Worm (Caenorhabditis elegans) whole organism, young adult: ENCODE data around the gene gcs-1.

ENCODE experiments used
- B0261.1 ChIP-seq: sonication (generic microtip); optimal IDR thresholded peaks from 2 replicates; lab custom pipeline; 2016; ENCODE audit warnings: mild to moderate bottlenecking, missing genetic modification characterization, moderate library complexity, missing compliant biosample characterization
- F52B5.7 ChIP-seq: sonication (generic microtip); optimal IDR thresholded peaks from 2 replicates; lab custom pipeline; 2016; ENCODE audit warnings: mild to moderate bottlenecking, missing genetic modification characterization, missing compliant biosample characterization
- K11D2.4 ChIP-seq: fragments of 200-800 bp; sonication (Bioruptor generic); IDR thresholded peaks from 2 replicates; pipeline ENCODE4 v1.3.6; 2022; ENCODE audit warnings: missing genetic modification reagents, missing genetic modification characterization, missing compliant biosample characterization
- K12H6.12 ChIP-seq: fragments of 200-800 bp; sonication (Bioruptor generic); optimal IDR thresholded peaks from 2 replicates; lab custom pipeline; 2018; ENCODE audit warnings: mild to moderate bottlenecking, missing genetic modification characterization, missing compliant biosample characterization
- Y56A3A.18 ChIP-seq: fragments of 200-800 bp; sonication (Bioruptor generic); IDR thresholded peaks from 2 replicates; pipeline ENCODE4 v1.3.6; 2022; ENCODE audit warnings: missing genetic modification reagents, missing genetic modification characterization, missing compliant biosample characterization
- Y67H2A.10 ChIP-seq: fragments of 200-800 bp; sonication (Bioruptor generic); conservative IDR thresholded peaks from 2 replicates; pipeline ENCODE4 v1.3.6; 2022; ENCODE audit warnings: missing genetic modification reagents, missing genetic modification characterization, missing compliant biosample characterization
- akir-1 ChIP-seq: fragments of 200-800 bp; sonication (Bioruptor generic); optimal IDR thresholded peaks from 2 replicates; lab custom pipeline; 2018; ENCODE audit warnings: mild to moderate bottlenecking, missing genetic modification characterization, moderate library complexity, missing compliant biosample characterization
- ama-1 ChIP-seq, 3 experiments: fragments of 150-350 bp in 1 of 3; sonication (generic microtip) in 2 of 3; optimal IDR thresholded peaks; 2 replicates each; lab custom pipeline; 2014 to 2018; ENCODE audit warnings: missing biosample characterization in 2 of 3, missing genetic modification characterization in 2 of 3, missing genetic modification reagents in 2 of 3
- athp-1 ChIP-seq: sonication (generic microtip); optimal IDR thresholded peaks from 2 replicates; lab custom pipeline; 2017; ENCODE audit warnings: mild to moderate bottlenecking, missing genetic modification characterization, missing compliant biosample characterization
- attf-5 ChIP-seq: fragments of 200-800 bp; sonication (Bioruptor generic); optimal IDR thresholded peaks from 2 replicates; lab custom pipeline; 2018; ENCODE audit warnings: mild to moderate bottlenecking, missing genetic modification characterization, missing compliant biosample characterization
- attf-6 ChIP-seq: fragments of 200-800 bp; sonication (Bioruptor generic); IDR thresholded peaks from 2 replicates; pipeline ENCODE4 v1.3.6; 2022; ENCODE audit warnings: missing genetic modification reagents, missing genetic modification characterization, missing compliant biosample characterization
- bed-2 ChIP-seq: fragments of 200-800 bp; sonication (Bioruptor generic); IDR thresholded peaks from 2 replicates; pipeline ENCODE4 v1.3.6; 2022; ENCODE audit warnings: missing genetic modification reagents, missing genetic modification characterization, missing compliant biosample characterization
- cebp-2 ChIP-seq: fragments of 200-800 bp; sonication (Bioruptor generic); IDR thresholded peaks from 2 replicates; pipeline ENCODE4 v1.3.6; 2022; ENCODE audit warnings: missing genetic modification characterization, missing compliant biosample characterization
- ceh-100 ChIP-seq: fragments of 200-800 bp; sonication (Bioruptor generic); IDR thresholded peaks from 2 replicates; pipeline ENCODE4 v1.3.6; 2022; ENCODE audit warnings: missing genetic modification reagents, missing genetic modification characterization, missing compliant biosample characterization
- ceh-40 ChIP-seq: fragments of 200-800 bp; sonication (Bioruptor generic); IDR thresholded peaks from 2 replicates; pipeline ENCODE4 v1.3.6; 2022; ENCODE audit warnings: missing genetic modification characterization, missing compliant biosample characterization
- ceh-58 ChIP-seq: fragments of 200-800 bp; sonication (Bioruptor generic); IDR thresholded peaks from 2 replicates; pipeline ENCODE4 v1.3.6; 2022; ENCODE audit warnings: missing genetic modification characterization, missing compliant biosample characterization
- ceh-91 ChIP-seq: fragments of 200-800 bp; sonication (Bioruptor generic); IDR thresholded peaks from 2 replicates; pipeline ENCODE4 v1.3.6; 2022; ENCODE audit warnings: missing genetic modification reagents, missing genetic modification characterization, missing compliant biosample characterization
- chd-7 ChIP-seq: sonication (generic microtip); optimal IDR thresholded peaks from 2 replicates; lab custom pipeline; 2016; ENCODE audit warnings: mild to moderate bottlenecking, missing genetic modification characterization, moderate library complexity, missing compliant biosample characterization
- die-1 ChIP-seq: sonication (generic microtip); optimal IDR thresholded peaks from 2 replicates; lab custom pipeline; 2016; ENCODE audit warnings: missing genotype, mild to moderate bottlenecking, missing genetic modification characterization, missing compliant biosample characterization
- dox-1 ChIP-seq: fragments of 200-800 bp; sonication (Bioruptor generic); IDR thresholded peaks from 2 replicates; pipeline ENCODE4 v1.3.6; 2022; ENCODE audit warnings: missing genetic modification reagents, missing genetic modification characterization, missing compliant biosample characterization
- dpl-1 ChIP-seq: fragments of 150-350 bp; optimal IDR thresholded peaks from 2 replicates; lab custom pipeline; 2014; ENCODE audit warnings: missing biosample characterization, missing genetic modification reagents, missing genetic modification characterization
- egrh-3 ChIP-seq: fragments of 200-800 bp; sonication (Bioruptor generic); IDR thresholded peaks from 2 replicates; pipeline ENCODE4 v1.3.6; 2022; ENCODE audit warnings: missing genetic modification reagents, missing genetic modification characterization, missing compliant biosample characterization
- ekl-4 ChIP-seq: fragments of 200-800 bp; sonication (Bioruptor generic); IDR thresholded peaks from 2 replicates; pipeline ENCODE4 v1.3.6; 2022; ENCODE audit warnings: missing genetic modification reagents, missing genetic modification characterization, missing compliant biosample characterization
- him-1 ChIP-seq: sonication (generic microtip); optimal IDR thresholded peaks from 2 replicates; lab custom pipeline; 2016; ENCODE audit warnings: missing genotype, missing genetic modification reagents, missing genetic modification characterization, missing compliant biosample characterization
- hlh-12 ChIP-seq: sonication (generic microtip); optimal IDR thresholded peaks from 2 replicates; lab custom pipeline; 2016; ENCODE audit warnings: missing genetic modification characterization, missing compliant biosample characterization
- hmg-20 ChIP-seq: fragments of 200-800 bp; sonication (Bioruptor generic); IDR thresholded peaks from 2 replicates; pipeline ENCODE4 v1.3.6; 2022; ENCODE audit warnings: missing genetic modification reagents, missing genetic modification characterization, missing compliant biosample characterization
- lag-1 ChIP-seq: fragments of 200-800 bp; sonication (Bioruptor generic); IDR thresholded peaks from 2 replicates; pipeline ENCODE4 v1.3.6; 2022; ENCODE audit warnings: missing genetic modification reagents, missing genetic modification characterization, missing compliant biosample characterization
- lin-35 ChIP-seq, 3 experiments: fragments of 150-350 bp in 2 of 3; sonication (generic microtip) in 1 of 3; optimal IDR thresholded peaks; 2 replicates each; lab custom pipeline; 2014 to 2018; ENCODE audit warnings: missing biosample characterization in 3 of 3, missing genetic modification characterization in 3 of 3, missing genetic modification reagents in 3 of 3
- madf-10 ChIP-seq: sonication (generic microtip); optimal IDR thresholded peaks from 2 replicates; lab custom pipeline; 2016; ENCODE audit warnings: mild to moderate bottlenecking, missing genetic modification characterization, missing compliant biosample characterization
- madf-6 ChIP-seq: fragments of 200-800 bp; sonication (Bioruptor generic); IDR thresholded peaks from 2 replicates; pipeline ENCODE4 v1.3.6; 2022; ENCODE audit warnings: missing genetic modification reagents, missing genetic modification characterization, missing compliant biosample characterization
- madf-8 ChIP-seq: fragments of 200-800 bp; sonication (Bioruptor generic); conservative IDR thresholded peaks from 2 replicates; pipeline ENCODE4 v1.3.6; 2022; ENCODE audit warnings: missing genetic modification reagents, missing genetic modification characterization, missing compliant biosample characterization
- mcd-1 ChIP-seq: fragments of 200-800 bp; sonication (Bioruptor generic); IDR thresholded peaks from 2 replicates; pipeline ENCODE4 v1.3.6; 2022; ENCODE audit warnings: missing genetic modification reagents, missing genetic modification characterization, missing compliant biosample characterization
- nfya-1 ChIP-seq: sonication (generic microtip); optimal IDR thresholded peaks from 2 replicates; lab custom pipeline; 2017; ENCODE audit warnings: antibody characterized with exemption, missing compliant biosample characterization, missing genetic modification characterization, borderline replicate concordance; ENCODE audit not compliant: insufficient read depth
- nfya-2 ChIP-seq: fragments of 200-800 bp; sonication (Bioruptor generic); IDR thresholded peaks from 2 replicates; pipeline ENCODE4 v1.3.6; 2022; ENCODE audit warnings: missing genetic modification reagents, missing genetic modification characterization, missing compliant biosample characterization
- nfyb-1 ChIP-seq: fragments of 200-800 bp; sonication (Bioruptor generic); IDR thresholded peaks from 2 replicates; pipeline ENCODE4 v1.3.6; 2022; ENCODE audit warnings: missing genetic modification reagents, missing genetic modification characterization, missing compliant biosample characterization
- rec-8 ChIP-seq, 2 experiments: sonication (generic microtip); optimal IDR thresholded peaks; 2 replicates each; lab custom pipeline; 2016; ENCODE audit warnings: mild to moderate bottlenecking in 2 of 2, missing genetic modification characterization in 2 of 2, missing genetic modification reagents in 2 of 2, missing genotype in 2 of 2, missing biosample characterization in 1 of 2, missing compliant biosample characterization in 1 of 2, moderate library complexity in 1 of 2
- repo-1 ChIP-seq: sonication (generic microtip); optimal IDR thresholded peaks from 2 replicates; lab custom pipeline; 2017; ENCODE audit warnings: mild to moderate bottlenecking, missing genetic modification characterization, missing compliant biosample characterization
- sea-2 ChIP-seq: fragments of 200-800 bp; sonication (Bioruptor generic); IDR thresholded peaks from 2 replicates; pipeline ENCODE4 v1.3.6; 2022; ENCODE audit warnings: missing genetic modification characterization, missing compliant biosample characterization
- snpc-1.3 ChIP-seq: sonication (generic microtip); optimal IDR thresholded peaks from 2 replicates; lab custom pipeline; 2017; ENCODE audit warnings: missing genetic modification characterization, mild to moderate bottlenecking, missing compliant biosample characterization, antibody characterized with exemption, moderate library complexity, missing genotype, missing genetic modification reagents; ENCODE audit not compliant: insufficient read depth
- snpc-4 ChIP-seq, 5 experiments: fragments of 150-350 bp in 1 of 5; sonication (generic microtip) in 4 of 5; optimal IDR thresholded peaks; 2 replicates each; lab custom pipeline; 2014 to 2018; ENCODE audit warnings: missing genetic modification characterization in 5 of 5, missing biosample characterization in 3 of 5, antibody characterized with exemption in 2 of 5, mild to moderate bottlenecking in 2 of 5, missing compliant biosample characterization in 2 of 5, missing genotype in 2 of 5, moderate library complexity in 2 of 5, missing genetic modification reagents in 1 of 5
- sptf-2 ChIP-seq: fragments of 200-800 bp; sonication (Bioruptor generic); optimal IDR thresholded peaks from 2 replicates; lab custom pipeline; 2018; ENCODE audit warnings: mild to moderate bottlenecking, missing genetic modification characterization, missing compliant biosample characterization
- tbp1 ChIP-seq: fragments of 200-800 bp; sonication (Bioruptor generic); optimal IDR thresholded peaks from 2 replicates; lab custom pipeline; 2018; ENCODE audit warnings: mild to moderate bottlenecking, missing genetic modification characterization, missing compliant biosample characterization
- unc-130 ChIP-seq: sonication (generic microtip); optimal IDR thresholded peaks from 2 replicates; lab custom pipeline; 2016; ENCODE audit warnings: missing genetic modification reagents, missing genetic modification characterization, missing compliant biosample characterization
- xnd-1 ChIP-seq: sonication (generic microtip); optimal IDR thresholded peaks from 2 replicates; lab custom pipeline; 2016; ENCODE audit warnings: missing genotype, missing genetic modification reagents, missing genetic modification characterization, missing compliant biosample characterization
- ztf-18 ChIP-seq: sonication (generic microtip); optimal IDR thresholded peaks from 2 replicates; lab custom pipeline; 2016; ENCODE audit warnings: missing genotype, mild to moderate bottlenecking, missing genetic modification characterization, missing compliant biosample characterization
- ztf-28 ChIP-seq: fragments of 200-800 bp; sonication (Bioruptor generic); IDR thresholded peaks from 2 replicates; pipeline ENCODE4 v1.3.6; 2022; ENCODE audit warnings: missing genetic modification reagents, missing genetic modification characterization, missing compliant biosample characterization

The gcs-1 gene

DNA sequence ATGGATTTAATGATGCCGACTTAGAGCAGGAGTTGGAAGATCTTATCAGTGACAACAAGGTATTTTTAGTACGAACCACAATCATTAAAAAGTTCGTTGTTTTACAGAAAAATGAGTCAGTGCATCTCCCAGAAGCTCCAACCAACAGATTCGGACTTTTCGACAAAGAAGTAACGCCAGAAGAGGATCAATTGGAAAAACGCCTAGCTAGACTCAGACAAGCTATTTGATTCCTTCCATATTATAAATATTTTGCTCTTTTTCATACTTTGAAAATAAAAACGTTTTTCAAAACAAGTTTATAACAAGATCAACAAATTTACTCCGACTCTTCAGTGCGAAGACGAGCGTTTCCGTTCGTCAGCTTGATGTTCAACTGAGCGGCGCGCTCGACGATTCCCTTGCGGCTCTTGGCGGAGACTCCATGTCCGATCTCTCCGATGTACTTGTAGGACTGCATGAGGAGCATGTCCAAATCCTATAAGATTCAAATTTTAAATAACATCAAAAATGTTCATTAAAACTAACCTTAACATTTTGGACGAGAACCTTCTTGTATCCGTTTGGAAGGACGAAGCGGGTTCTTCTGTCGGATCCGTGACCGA, 18.2 kb upstream of the gcs-1 start (continued):
- peak; percentile 42 to 62 for TF ChIP-seq rec-8 (tag; optimal IDR thresholded peaks at IDR 0.05; lab: Kevin White, UChicago)
- peak; percentile 65 for TF ChIP-seq F52B5.7 (tag; lab: Kevin White, UChicago)
- TF ChIP-seq madf-6, result peak; percentile 82
- no peak for TF ChIP-seq B0261.1 (tag; lab: Kevin White, UChicago)
- TF ChIP-seq tbp1 (GFP tag; lab: Kevin White, UChicago), result peak; percentile 60
- TF ChIP-seq him-1 (tag; lab: Kevin White, UChicago), result peak; percentile 36
- TF ChIP-seq chd-7, result no peak
- peak; percentile 43 for TF ChIP-seq mcd-1 (GFP tag; lab: Robert Waterston, UW)
- TF ChIP-seq dox-1, result peak; percentile 58
- TF ChIP-seq snpc-1.3 (tag; lab: Kevin White, UChicago), result peak; percentile 74
- TF ChIP-seq egrh-3 (GFP tag; lab: Robert Waterston, UW), result no peak
- TF ChIP-seq dpl-1 (GFP tag; lab: Kevin White, UChicago), result no peak
- peak; percentile 37 for TF ChIP-seq xnd-1 (tag; lab: Kevin White, UChicago)
- TF ChIP-seq lag-1 (GFP tag; lab: Robert Waterston, UW), result no peak
- no peak for TF ChIP-seq Y67H2A.10 (GFP tag; lab: Robert Waterston, UW)
- TF ChIP-seq bed-2 (GFP tag; lab: Robert Waterston, UW), result no peak
- peak; percentile 7 for TF ChIP-seq repo-1
- TF ChIP-seq ceh-40 (GFP tag; lab: Robert Waterston, UW), result 0 out of 2 replicates have a peak, but pooled peaks have one; percentile 27
- TF ChIP-seq K12H6.12, result no peak
- peak; percentile 81; the same call in 1 of the 2 replicates for TF ChIP-seq Y56A3A.18 (GFP tag; lab: Robert Waterston, UW)
- no peak for TF ChIP-seq ztf-18
- peak; percentile 83 for TF ChIP-seq attf-6 (GFP tag; lab: Robert Waterston, UW)
- TF ChIP-seq die-1 (tag; lab: Kevin White, UChicago), result peak; percentile 55
- TF ChIP-seq attf-5, result peak; percentile 34
- TF ChIP-seq nfya-1 (tag; lab: Kevin White, UChicago), result no peak
- peak; percentile 87 for TF ChIP-seq ekl-4
- no peak for TF ChIP-seq ztf-28 (GFP tag; lab: Robert Waterston, UW)
- TF ChIP-seq akir-1 (GFP tag; lab: Kevin White, UChicago), result no peak
- TF ChIP-seq ama-1 (optimal IDR thresholded peaks at IDR 0.05; lab: Kevin White, UChicago), result no peak
- TF ChIP-seq ama-1 (GFP tag; optimal IDR thresholded peaks at IDR 0.05; lab: Kevin White, UChicago), result peak in 1 of 2 experiments; percentile 93
- no peak for TF ChIP-seq hmg-20
- TF ChIP-seq cebp-2 (GFP tag; lab: Robert Waterston, UW), result peak; percentile 82; the same call in 1 of the 2 replicates
- 0 out of 2 replicates have a peak, but pooled peaks have one; percentile 18 for TF ChIP-seq ceh-58 (GFP tag; lab: Robert Waterston, UW)
- peak; percentile 41 for TF ChIP-seq snpc-4 (GFP tag; optimal IDR thresholded peaks at IDR 0.05; lab: Kevin White, UChicago)
- peak in 2 of 4 experiments; percentile 24 to 57 for TF ChIP-seq snpc-4 (tag; optimal IDR thresholded peaks at IDR 0.05; lab: Kevin White, UChicago)
- peak; percentile 9; the same call in 1 of the 2 replicates for TF ChIP-seq nfya-2 (GFP tag; lab: Robert Waterston, UW)
- TF ChIP-seq sptf-2 (GFP tag; lab: Kevin White, UChicago), result no peak
- TF ChIP-seq madf-8 (GFP tag; lab: Robert Waterston, UW), result 0 out of 2 replicates have a peak, but pooled peaks have one; percentile 20
- TF ChIP-seq lin-35 (GFP tag; optimal IDR thresholded peaks at IDR 0.05; lab: Kevin White, UChicago), result peak in 1 of 3 experiments; percentile 43
- TF ChIP-seq ceh-100, result peak; percentile 60; the same call in 1 of the 2 replicates
- peak; percentile 17 for TF ChIP-seq unc-130 (GFP tag; lab: Kevin White, UChicago)
- 0 out of 2 replicates have a peak, but pooled peaks have one; percentile 18 for TF ChIP-seq ceh-91
- no peak for TF ChIP-seq sea-2 (GFP tag; lab: Robert Waterston, UW)
- TF ChIP-seq nfyb-1 (GFP tag; lab: Robert Waterston, UW), result peak; percentile 71
- no peak for TF ChIP-seq K11D2.4 (GFP tag; lab: Robert Waterston, UW)
- peak; percentile 81 for TF ChIP-seq athp-1 (tag; lab: Kevin White, UChicago)
- TF ChIP-seq madf-10 (tag; lab: Kevin White, UChicago), result no peak
- TF ChIP-seq hlh-12 (tag; lab: Kevin White, UChicago), result no peak
